Fruit fly (Drosophila melanogaster): ENCODE data around the gene CG10713.
A peak's percentile ranks its signal among the peaks of the same experiment; 100 is the strongest.

The CG10713 gene

dm6 chr3L:13476566-13477452 is 41.8 kb upstream of the CG10713 start (continued):
- TF ChIP-seq ap (GFP tag; IDR thresholded peaks at IDR 0.05): peak; percentile 66
- peak; percentile 23; the same call in 1 of the 2 replicates for TF ChIP-seq Adf1 (GFP tag; IDR thresholded peaks at IDR 0.05)
- TF ChIP-seq CG7372 (GFP tag; IDR thresholded peaks at IDR 0.05): peak; percentile 71; the same call in 1 of the 2 replicates
- peak; percentile 92 for TF ChIP-seq nau (GFP tag; optimal IDR thresholded peaks at IDR 0.05)
- peak; percentile 84 for TF ChIP-seq CG10267 (tag; optimal IDR thresholded peaks at IDR 0.05)
- peak; percentile 69 for TF ChIP-seq CG1647 (GFP tag; optimal IDR thresholded peaks at IDR 0.05)
- TF ChIP-seq CG32532 (GFP tag; IDR thresholded peaks at IDR 0.05): peak; percentile 86
- TF ChIP-seq Jarid2 (GFP tag; optimal IDR thresholded peaks at IDR 0.05): peak; percentile 70
- TF ChIP-seq onecut (GFP tag; IDR thresholded peaks at IDR 0.05): peak; percentile 69
- peak; percentile 60 for TF ChIP-seq CG4617 (GFP tag; optimal IDR thresholded peaks at IDR 0.05; ENCODE audit: borderline replicate concordance)
- TF ChIP-seq ranshi (GFP tag; IDR thresholded peaks at IDR 0.05): peak; percentile 83
- TF ChIP-seq TFAM (GFP tag; optimal IDR thresholded peaks at IDR 0.05): peak; percentile 54
- peak; percentile 84 for TF ChIP-seq CG9932 (GFP tag; IDR thresholded peaks at IDR 0.05)
- TF ChIP-seq Lim3 (GFP tag; IDR thresholded peaks at IDR 0.05): no peak
- no peak for TF ChIP-seq CkIIα-i1 (GFP tag; IDR thresholded peaks at IDR 0.05)
- TF ChIP-seq fd64A (GFP tag; optimal IDR thresholded peaks at IDR 0.05): peak; percentile 77
- TF ChIP-seq gro (GFP tag; optimal IDR thresholded peaks at IDR 0.05): no peak
- peak; percentile 92 for TF ChIP-seq CG12391 (tag; optimal IDR thresholded peaks at IDR 0.05)
- peak; percentile 47 for TF ChIP-seq CG33557 (GFP tag; optimal IDR thresholded peaks at IDR 0.05)
- TF ChIP-seq hb (GFP tag; IDR thresholded peaks at IDR 0.05; ENCODE audit: partially characterized antibody): no peak
- peak; percentile 94 for TF ChIP-seq bcd (GFP tag; optimal IDR thresholded peaks at IDR 0.05)
- TF ChIP-seq trh (GFP tag; optimal IDR thresholded peaks at IDR 0.05): peak; percentile 68
- TF ChIP-seq tll (GFP tag; optimal IDR thresholded peaks at IDR 0.05): no peak
- TF ChIP-seq yki (optimal IDR thresholded peaks at IDR 0.05): peak; percentile 99
- no peak for TF ChIP-seq CG14965 (GFP tag; optimal IDR thresholded peaks at IDR 0.05; ENCODE audit: borderline replicate concordance)
- TF ChIP-seq CG31388 (GFP tag; optimal IDR thresholded peaks at IDR 0.05): peak; percentile 69
- TF ChIP-seq CG33213 (GFP tag; optimal IDR thresholded peaks at IDR 0.05): peak; percentile 65
- TF ChIP-seq ham (GFP tag; IDR thresholded peaks at IDR 0.05): 0 out of 2 replicates have a peak, but pooled peaks have one; percentile 6
- TF ChIP-seq CG7271 (tag; optimal IDR thresholded peaks at IDR 0.05): no peak
- TF ChIP-seq Scr (GFP tag; IDR thresholded peaks at IDR 0.05; ENCODE audit: partially characterized antibody): no peak
- peak; percentile 70; the same call in 2 of the 3 replicates for TF ChIP-seq CG11456 (GFP tag; IDR thresholded peaks at IDR 0.05)
- TF ChIP-seq crol (GFP tag; IDR thresholded peaks at IDR 0.05): peak; percentile 62
- peak; percentile 87 for TF ChIP-seq CG16815 (GFP tag; optimal IDR thresholded peaks at IDR 0.05)
- TF ChIP-seq CG8924 (tag; optimal IDR thresholded peaks at IDR 0.05): peak; percentile 94
- TF ChIP-seq Mrtf (GFP tag; IDR thresholded peaks at IDR 0.05): peak; percentile 71; the same call in 2 of the 3 replicates
- TF ChIP-seq CG9876 (GFP tag; optimal IDR thresholded peaks at IDR 0.05): no peak
- TF ChIP-seq CG15269 (tag; optimal IDR thresholded peaks at IDR 0.05): peak; percentile 92
- peak; percentile 80 for TF ChIP-seq CG12219 (GFP tag; optimal IDR thresholded peaks at IDR 0.05)
- TF ChIP-seq sim (GFP tag; IDR thresholded peaks at IDR 0.05): peak; percentile 76; the same call in 1 of the 2 replicates
- peak; percentile 80 for TF ChIP-seq CG2889 (GFP tag; IDR thresholded peaks at IDR 0.05)
- no peak for TF ChIP-seq fd102C (GFP tag; optimal IDR thresholded peaks at IDR 0.05)
- TF ChIP-seq CG11723 (GFP tag; optimal IDR thresholded peaks at IDR 0.05): peak; percentile 91
- peak; percentile 48 for TF ChIP-seq CG12744 (GFP tag; optimal IDR thresholded peaks at IDR 0.05)
- no peak for TF ChIP-seq eve (GFP tag; optimal IDR thresholded peaks at IDR 0.05)
- no peak for TF ChIP-seq bigmax (GFP tag; optimal IDR thresholded peaks at IDR 0.05)
- TF ChIP-seq CG10274 (GFP tag; optimal IDR thresholded peaks at IDR 0.05): peak; percentile 79
- peak; percentile 91 for TF ChIP-seq Blimp-1 (GFP tag; optimal IDR thresholded peaks at IDR 0.05)
- TF ChIP-seq disco-r (GFP tag; optimal IDR thresholded peaks at IDR 0.05): peak; percentile 47
